Fruit fly (Drosophila melanogaster) whole organism, prepupa: ENCODE data around the gene LUBEL.
A peak's percentile ranks its signal among the peaks of the same experiment; 100 is the strongest.

Experiments
- CG11294 ChIP-seq: fragments of 200-800 bp; sonication (Bioruptor generic); IDR thresholded peaks from 2 replicates; pipeline ENCODE4 v1.3.6; 2022; ENCODE audit warnings: missing biosample characterization, missing genetic modification characterization
- CG11762 ChIP-seq: fragments of 200-800 bp; sonication (Bioruptor generic); optimal IDR thresholded peaks from 3 replicates; lab custom pipeline; 2016; ENCODE audit warnings: missing biosample characterization, missing genetic modification characterization; ENCODE audit not compliant: insufficient read depth
- CG1621 ChIP-seq: fragments of 200-800 bp; sonication (Bioruptor generic); optimal IDR thresholded peaks from 3 replicates; lab custom pipeline; 2018; ENCODE audit warnings: missing biosample characterization, mild to moderate bottlenecking, missing genetic modification characterization
- CG16779 ChIP-seq: fragments of 200-800 bp; sonication (Bioruptor generic); optimal IDR thresholded peaks from 3 replicates; lab custom pipeline; 2017; ENCODE audit warnings: missing biosample characterization, mild to moderate bottlenecking, missing genetic modification characterization
- CG31627 ChIP-seq: fragments of 200-800 bp; sonication (Bioruptor generic); optimal IDR thresholded peaks from 3 replicates; lab custom pipeline; 2016; ENCODE audit warnings: missing biosample characterization, missing genetic modification characterization
- CG32006 ChIP-seq: fragments of 200-800 bp; sonication (Bioruptor generic); optimal IDR thresholded peaks from 3 replicates; lab custom pipeline; 2017; ENCODE audit warnings: missing biosample characterization, mild to moderate bottlenecking, missing genetic modification characterization
- CG34406 ChIP-seq: fragments of 200-800 bp; sonication (Bioruptor generic); optimal IDR thresholded peaks from 3 replicates; lab custom pipeline; 2016; ENCODE audit warnings: missing biosample characterization, missing genetic modification characterization
- CG3919 ChIP-seq: fragments of 200-800 bp; sonication (Bioruptor generic); optimal IDR thresholded peaks from 3 replicates; lab custom pipeline; 2016; ENCODE audit warnings: missing biosample characterization, missing genetic modification characterization
- CG4318 ChIP-seq: fragments of 200-800 bp; sonication (Bioruptor generic); optimal IDR thresholded peaks from 3 replicates; lab custom pipeline; 2017; ENCODE audit warnings: missing biosample characterization, mild to moderate bottlenecking, missing genetic modification characterization
- CG6163 ChIP-seq: fragments of 200-800 bp; sonication (Bioruptor generic); IDR thresholded peaks from 3 replicates; pipeline ENCODE4 v1.3.6; 2022; ENCODE audit warnings: missing biosample characterization, missing genetic modification characterization
- CG6808 ChIP-seq: fragments of 200-800 bp; sonication (Bioruptor generic); optimal IDR thresholded peaks from 3 replicates; lab custom pipeline; 2017; ENCODE audit warnings: missing biosample characterization, missing genetic modification characterization, mild to moderate bottlenecking, moderate library complexity, missing genetic modification reagents
- CG6854 ChIP-seq: fragments of 200-800 bp; sonication (Bioruptor generic); optimal IDR thresholded peaks from 2 replicates; lab custom pipeline; 2017; ENCODE audit warnings: missing biosample characterization, mild to moderate bottlenecking, missing genetic modification characterization
- CG7368 ChIP-seq: fragments of 200-800 bp; sonication (Bioruptor generic); optimal IDR thresholded peaks from 3 replicates; lab custom pipeline; 2016; ENCODE audit warnings: missing biosample characterization, missing genetic modification characterization
- CG8119 ChIP-seq: fragments of 200-800 bp; sonication (Bioruptor generic); IDR thresholded peaks from 3 replicates; pipeline ENCODE4 v1.3.6; 2022; ENCODE audit warnings: missing biosample characterization, missing genetic modification characterization
- CG8319 ChIP-seq: fragments of 200-800 bp; sonication (Bioruptor generic); optimal IDR thresholded peaks from 3 replicates; lab custom pipeline; 2016; ENCODE audit warnings: missing biosample characterization, missing genetic modification characterization
- CG8632 ChIP-seq: fragments of 200-800 bp; sonication (Bioruptor generic); optimal IDR thresholded peaks from 3 replicates; lab custom pipeline; 2016; ENCODE audit warnings: missing biosample characterization, missing genetic modification characterization
- CG9139 ChIP-seq: fragments of 200-800 bp; sonication (Bioruptor generic); optimal IDR thresholded peaks from 3 replicates; lab custom pipeline; 2017; ENCODE audit warnings: missing biosample characterization, mild to moderate bottlenecking, missing genetic modification characterization
- Eip75B ChIP-seq: fragments of 200-800 bp; sonication (Bioruptor generic); optimal IDR thresholded peaks from 3 replicates; lab custom pipeline; 2016; ENCODE audit warnings: missing biosample characterization, missing genetic modification characterization
- Eip78C ChIP-seq: fragments of 200-800 bp; sonication (Bioruptor generic); peaks from one replicate; lab custom pipeline; 2016; ENCODE audit warnings: missing biosample characterization, missing genetic modification characterization
- Eip93F ChIP-seq: fragments of 200-800 bp; sonication (Bioruptor generic); optimal IDR thresholded peaks from 2 replicates; lab custom pipeline; 2016; ENCODE audit warnings: missing biosample characterization, mild to moderate bottlenecking, missing genetic modification characterization
- Ets96B ChIP-seq: fragments of 200-800 bp; optimal IDR thresholded peaks from 2 replicates; lab custom pipeline; 2019; ENCODE audit warnings: missing biosample characterization, mild to moderate bottlenecking, missing genetic modification characterization, moderate library complexity
- Gug ChIP-seq: fragments of 200-800 bp; sonication (Bioruptor generic); IDR thresholded peaks from 2 replicates; pipeline ENCODE4 v1.3.6; 2022; ENCODE audit warnings: missing biosample characterization, missing genetic modification characterization
- Hr39 ChIP-seq: fragments of 200-800 bp; sonication (Bioruptor generic); optimal IDR thresholded peaks from 2 replicates; lab custom pipeline; 2016; ENCODE audit warnings: missing biosample characterization, missing genetic modification characterization
- Hr4 ChIP-seq: fragments of 200-800 bp; sonication (Bioruptor generic); optimal IDR thresholded peaks from 3 replicates; lab custom pipeline; 2016; ENCODE audit warnings: missing biosample characterization, missing genetic modification characterization
- Lpt ChIP-seq: fragments of 200-800 bp; sonication (Bioruptor generic); optimal IDR thresholded peaks from 3 replicates; lab custom pipeline; 2016; ENCODE audit warnings: missing biosample characterization, missing genetic modification characterization
- Met ChIP-seq: fragments of 200-800 bp; sonication (Bioruptor generic); optimal IDR thresholded peaks from 3 replicates; lab custom pipeline; 2016; ENCODE audit warnings: missing biosample characterization, missing genetic modification characterization
- Sox102F ChIP-seq: fragments of 200-800 bp; sonication (Bioruptor generic); optimal IDR thresholded peaks from 2 replicates; lab custom pipeline; 2016; ENCODE audit warnings: missing biosample characterization, mild to moderate bottlenecking, missing genetic modification characterization
- Sox14 ChIP-seq: fragments of 200-800 bp; sonication (Bioruptor generic); optimal IDR thresholded peaks from 3 replicates; lab custom pipeline; 2016; ENCODE audit warnings: missing biosample characterization, missing genetic modification characterization
- Sox15 ChIP-seq: fragments of 200-800 bp; sonication (Bioruptor generic); optimal IDR thresholded peaks from 3 replicates; lab custom pipeline; 2016; ENCODE audit warnings: missing biosample characterization, missing genetic modification characterization
- achi ChIP-seq: fragments of 200-800 bp; sonication (Bioruptor generic); optimal IDR thresholded peaks from 3 replicates; lab custom pipeline; 2016; ENCODE audit warnings: missing biosample characterization, missing genetic modification characterization
- cyc ChIP-seq: fragments of 200-800 bp; sonication (Bioruptor generic); optimal IDR thresholded peaks from 3 replicates; lab custom pipeline; 2016; ENCODE audit warnings: missing biosample characterization, missing genetic modification characterization
- dac ChIP-seq: fragments of 200-800 bp; sonication (Bioruptor generic); optimal IDR thresholded peaks from 2 replicates; lab custom pipeline; 2017; ENCODE audit warnings: missing biosample characterization, mild to moderate bottlenecking, missing genetic modification characterization
- dsx ChIP-seq: fragments of 200-800 bp; optimal IDR thresholded peaks from 3 replicates; lab custom pipeline; 2019; ENCODE audit warnings: missing biosample characterization, mild to moderate bottlenecking, missing genetic modification characterization, moderate library complexity; ENCODE audit not compliant: poor library complexity, severe bottlenecking
- eg ChIP-seq: fragments of 200-800 bp; sonication (Bioruptor generic); IDR thresholded peaks from 3 replicates; pipeline ENCODE4 v1.3.6; 2022; ENCODE audit warnings: missing biosample characterization, missing genetic modification characterization
- fd59A ChIP-seq: fragments of 200-800 bp; sonication (Bioruptor generic); optimal IDR thresholded peaks from 2 replicates; lab custom pipeline; 2017; ENCODE audit warnings: missing biosample characterization, mild to moderate bottlenecking, missing genetic modification characterization, missing genetic modification reagents
- fkh ChIP-seq: fragments of 200-800 bp; sonication (Bioruptor generic); optimal IDR thresholded peaks from 3 replicates; lab custom pipeline; 2017; ENCODE audit warnings: missing biosample characterization, mild to moderate bottlenecking, missing genetic modification characterization, moderate library complexity
- lz ChIP-seq: fragments of 200-800 bp; sonication (Bioruptor generic); optimal IDR thresholded peaks from 3 replicates; lab custom pipeline; 2016; ENCODE audit warnings: missing biosample characterization, missing genetic modification characterization
- net ChIP-seq: fragments of 200-800 bp; sonication (Bioruptor generic); optimal IDR thresholded peaks from 3 replicates; lab custom pipeline; 2016; ENCODE audit warnings: missing biosample characterization, missing genetic modification characterization
- salr ChIP-seq, 2 experiments: fragments of 200-800 bp; sonication (Bioruptor generic); optimal IDR thresholded peaks; 3 replicates each; lab custom pipeline; 2016 to 2018; ENCODE audit warnings: missing biosample characterization in 2 of 2, missing genetic modification characterization in 2 of 2, mild to moderate bottlenecking in 1 of 2
- spab ChIP-seq: fragments of 200-800 bp; sonication (Bioruptor generic); optimal IDR thresholded peaks from 2 replicates; lab custom pipeline; 2017; ENCODE audit warnings: missing biosample characterization, mild to moderate bottlenecking, missing genetic modification characterization, missing genetic modification reagents
- ss ChIP-seq, 2 experiments: fragments of 200-800 bp; sonication (Bioruptor generic); optimal IDR thresholded peaks; 2 replicates in 1 of 2; 3 replicates in 1 of 2; lab custom pipeline; 2017 to 2018; ENCODE audit warnings: mild to moderate bottlenecking in 2 of 2, missing biosample characterization in 2 of 2, missing genetic modification characterization in 2 of 2, moderate library complexity in 1 of 2
- svp ChIP-seq: fragments of 200-800 bp; sonication (Bioruptor generic); peaks from one replicate; lab custom pipeline; 2016; ENCODE audit warnings: missing biosample characterization, missing genetic modification characterization
- topi ChIP-seq: fragments of 200-800 bp; sonication (Bioruptor generic); optimal IDR thresholded peaks from 3 replicates; lab custom pipeline; 2016; ENCODE audit warnings: missing biosample characterization, missing genetic modification characterization
- vri ChIP-seq: fragments of 200-800 bp; sonication (Bioruptor generic); optimal IDR thresholded peaks from 3 replicates; lab custom pipeline; 2016; ENCODE audit warnings: missing biosample characterization, mild to moderate bottlenecking, missing genetic modification characterization

The LUBEL gene

dm6 chr2L:6797408-6797807 lies 24.9 kb upstream of the LUBEL start (continued):
- TF ChIP-seq CG34406 (GFP tag; lab: Kevin White, UChicago) (no peak), CG31627 (GFP tag; lab: Kevin White, UChicago) (peak; percentile 51), fd59A (no peak), spab (GFP tag; lab: Kevin White, UChicago) (no peak), vri (GFP tag; lab: Kevin White, UChicago) (no peak), CG6808 (no peak), Lpt (GFP tag; lab: Kevin White, UChicago) (no peak), dsx (GFP tag; lab: Kevin White, UChicago) (no peak), CG11762 (no peak), CG32006 (GFP tag; lab: Kevin White, UChicago) (no peak), Gug (GFP tag; lab: Robert Waterston, UW) (no peak), ss (GFP tag; optimal IDR thresholded peaks at IDR 0.05; lab: Kevin White, UChicago) (no peak), Eip93F (GFP tag; lab: Kevin White, UChicago) (no peak), cyc (GFP tag; lab: Kevin White, UChicago) (peak; percentile 21), CG9139 (GFP tag; lab: Kevin White, UChicago) (no peak), salr (GFP tag; optimal IDR thresholded peaks at IDR 0.05; lab: Kevin White, UChicago) (no peak), Eip78C (GFP tag; lab: Kevin White, UChicago) (no peak), CG8319 (GFP tag; lab: Kevin White, UChicago) (no peak), Hr39 (peak; percentile 43)

dm6 chr2L:6794956-6795522 lies 22.5 kb upstream of the LUBEL start:
- peak; percentile 5 for TF ChIP-seq Ets96B (tag; lab: Kevin White, UChicago)
- TF ChIP-seq CG8119 (GFP tag; lab: Robert Waterston, UW), result 0 out of 3 replicates have a peak, but pooled peaks have one; percentile 8
- TF ChIP-seq CG6163 (GFP tag; lab: Robert Waterston, UW), result 0 out of 3 replicates have a peak, but pooled peaks have one; percentile 15
- no peak for TF ChIP-seq CG31627 (GFP tag; lab: Kevin White, UChicago)
- TF ChIP-seq eg (GFP tag; lab: Robert Waterston, UW), result no peak
- no peak for TF ChIP-seq CG8632 (GFP tag; lab: Kevin White, UChicago)
- peak; percentile 21 for TF ChIP-seq achi
- TF ChIP-seq CG32006 (GFP tag; lab: Kevin White, UChicago), result peak; percentile 44
- peak; percentile 73 for TF ChIP-seq svp (GFP tag; lab: Kevin White, UChicago)
- TF ChIP-seq CG3919 (GFP tag; lab: Kevin White, UChicago), result peak; percentile 6
- peak; percentile 13 for TF ChIP-seq Hr4
- TF ChIP-seq Eip78C (GFP tag; lab: Kevin White, UChicago), result peak; percentile 79
- TF ChIP-seq net (GFP tag; lab: Kevin White, UChicago), result peak; percentile 2
- TF ChIP-seq topi (GFP tag; lab: Kevin White, UChicago), result peak; percentile 22
- no peak for TF ChIP-seq fkh (GFP tag; lab: Kevin White, UChicago)

- TF ChIP-seq CG6854 (GFP tag; lab: Kevin White, UChicago) (peak; percentile 12), svp (GFP tag; lab: Kevin White, UChicago) (no peak), Eip78C (GFP tag; lab: Kevin White, UChicago) (no peak), eg (GFP tag; lab: Robert Waterston, UW) (0 out of 3 replicates have a peak, but pooled peaks have one; percentile 7), CG32006 (GFP tag; lab: Kevin White, UChicago) (no peak), fkh (GFP tag; lab: Kevin White, UChicago) (peak; percentile 49)
These were observed 21.9 kb upstream of the LUBEL start for dm6 chr2L:6794418-6794793.

dm6 chr2L:6793763-6794417 lies 21.3 kb upstream of the LUBEL start:
- no peak for TF ChIP-seq CG4318 (GFP tag; lab: Kevin White, UChicago)
- TF ChIP-seq dac (GFP tag; lab: Kevin White, UChicago), result no peak
- TF ChIP-seq Sox102F (GFP tag; lab: Kevin White, UChicago), result no peak
- no peak for TF ChIP-seq Eip93F (GFP tag; lab: Kevin White, UChicago)
- no peak for TF ChIP-seq Met (GFP tag; lab: Kevin White, UChicago)
- TF ChIP-seq achi, result no peak
- no peak for TF ChIP-seq Sox15 (GFP tag; lab: Kevin White, UChicago)
- TF ChIP-seq Gug (GFP tag; lab: Robert Waterston, UW), result no peak
- TF ChIP-seq Sox14, result no peak
- TF ChIP-seq dsx (GFP tag; lab: Kevin White, UChicago), result peak; percentile 23
- no peak for TF ChIP-seq Ets96B (tag; lab: Kevin White, UChicago)
- TF ChIP-seq CG7368 (GFP tag; lab: Kevin White, UChicago), result peak; percentile 6
- peak; percentile 4 for TF ChIP-seq CG1621 (tag; lab: Kevin White, UChicago)
- TF ChIP-seq lz (GFP tag; lab: Kevin White, UChicago), result no peak
- TF ChIP-seq Eip75B (GFP tag; lab: Kevin White, UChicago), result no peak
- no peak for TF ChIP-seq CG16779 (tag; lab: Kevin White, UChicago)
- TF ChIP-seq CG11294 (GFP tag; lab: Robert Waterston, UW), result no peak
- TF ChIP-seq CG6808, result peak; percentile 3
